Worm (Caenorhabditis elegans): ENCODE measurements around the gene F35B3.7.

The F35B3.7 gene

ce11 chrX:17042946-17043345 is at the start of gene F35B3.7 (continued):
- no peak for TF ChIP-seq tlp-1 (tag; optimal IDR thresholded peaks at IDR 0.05)
- no peak for TF ChIP-seq mef-2 (tag; optimal IDR thresholded peaks at IDR 0.05)
- TF ChIP-seq irx-1 (tag; optimal IDR thresholded peaks at IDR 0.05) = no peak
- no peak for TF ChIP-seq nhr-12 (tag; optimal IDR thresholded peaks at IDR 0.05)
- TF ChIP-seq unc-62 (GFP tag; optimal IDR thresholded peaks at IDR 0.05) = no peak
- TF ChIP-seq snu-23 (GFP tag; optimal IDR thresholded peaks at IDR 0.05) = peak; percentile 45
- TF ChIP-seq lsy-2 (tag; optimal IDR thresholded peaks at IDR 0.05) = peak in 1 of 2 experiments; percentile 46
- TF ChIP-seq rnt-1 (tag; optimal IDR thresholded peaks at IDR 0.05) = peak; percentile 47
- no peak for TF ChIP-seq snpc-4 (tag; optimal IDR thresholded peaks at IDR 0.05)

DNA sequence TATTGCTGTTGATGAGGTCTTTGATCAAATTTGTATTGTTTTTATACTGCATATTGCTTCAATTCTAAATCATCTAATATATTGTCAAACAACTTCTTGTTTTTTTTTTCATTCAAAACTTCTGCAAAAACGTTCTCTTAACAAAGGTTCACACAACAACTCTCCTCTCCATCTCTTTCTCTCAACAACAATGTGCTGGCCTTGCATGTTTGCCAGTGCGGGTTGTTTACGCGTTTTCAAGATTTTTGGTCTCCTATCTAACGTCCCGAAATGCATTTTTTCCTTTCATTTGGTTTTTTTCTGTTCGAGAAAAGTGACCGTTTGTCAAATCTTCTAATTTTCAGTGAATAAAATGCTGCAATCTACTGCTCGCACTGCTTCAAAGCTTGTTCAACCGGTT is 49.5 kb upstream of the F35B3.7 start, which contains the start of gene sod-3:
Gene sod-3 (plus strand): TSS at position 338 of the 400 bp plus-strand sequence.
- TF ChIP-seq ets-5 (GFP tag; IDR thresholded peaks at IDR 0.05) (no peak), unc-30 (tag; optimal IDR thresholded peaks at IDR 0.05) (no peak), egl-13 (tag; optimal IDR thresholded peaks at IDR 0.05) (no peak), nhr-77 (tag; optimal IDR thresholded peaks at IDR 0.05) (no peak), nhr-12 (tag; optimal IDR thresholded peaks at IDR 0.05) (no peak), ztf-4 (tag; optimal IDR thresholded peaks at IDR 0.05) (no peak), unc-86 (tag; optimal IDR thresholded peaks at IDR 0.05) (no peak), C34B4.2 (tag; optimal IDR thresholded peaks at IDR 0.05) (no peak), sptf-1 (tag; optimal IDR thresholded peaks at IDR 0.05) (no peak), pax-3 (tag; optimal IDR thresholded peaks at IDR 0.05) (no peak), ztf-11 (tag; optimal IDR thresholded peaks at IDR 0.05) (no peak)

ce11 chrX:17080635-17081376 is 37.9 kb upstream of the F35B3.7 start, which contains the start of the genes irld-23 and C08A9.10:
Gene irld-23, minus strand, starts transcription at chrX:17080685.
Gene C08A9.10, plus strand, starts transcription at chrX:17081179.
- TF ChIP-seq efl-3 (GFP tag; optimal IDR thresholded peaks at IDR 0.05) = no peak
- no peak for TF ChIP-seq mep-1 (tag; optimal IDR thresholded peaks at IDR 0.05)
- no peak for TF ChIP-seq fkh-10 (GFP tag; optimal IDR thresholded peaks at IDR 0.05)
- TF ChIP-seq tlp-1 (tag; optimal IDR thresholded peaks at IDR 0.05) = no peak
- TF ChIP-seq ztf-11 (tag; optimal IDR thresholded peaks at IDR 0.05) = no peak
- no peak for TF ChIP-seq lin-35 (GFP tag; optimal IDR thresholded peaks at IDR 0.05)
- no peak for TF ChIP-seq egl-27 (tag; optimal IDR thresholded peaks at IDR 0.05)
- no peak for TF ChIP-seq lsy-2 (tag; optimal IDR thresholded peaks at IDR 0.05)
- TF ChIP-seq isw-1 (GFP tag; IDR thresholded peaks at IDR 0.05) = no peak
- TF ChIP-seq nhr-71 (tag; optimal IDR thresholded peaks at IDR 0.05) = no peak
- no peak for TF ChIP-seq F16B12.6 (tag; optimal IDR thresholded peaks at IDR 0.05)
- TF ChIP-seq ztf-4 (tag; optimal IDR thresholded peaks at IDR 0.05) = no peak
- TF ChIP-seq ceh-82 (tag; optimal IDR thresholded peaks at IDR 0.05) = no peak
- no peak for TF ChIP-seq lin-15B (tag; optimal IDR thresholded peaks at IDR 0.05)
- TF ChIP-seq dpl-1 (GFP tag; optimal IDR thresholded peaks at IDR 0.05) = no peak
- TF ChIP-seq hlh-4 (tag; optimal IDR thresholded peaks at IDR 0.05) = no peak
- TF ChIP-seq efl-1 (optimal IDR thresholded peaks at IDR 0.05) = no peak
- no peak for TF ChIP-seq efl-1 (GFP tag; optimal IDR thresholded peaks at IDR 0.05 in 1 of 2)
- TF ChIP-seq lin-13 (GFP tag; optimal IDR thresholded peaks at IDR 0.05) = no peak
- no peak for TF ChIP-seq nhr-12 (tag; optimal IDR thresholded peaks at IDR 0.05)

ce11 chrX:17072088-17072487 is 29.2 kb upstream of the F35B3.7 start, which contains the start of gene C30G4.4:
Gene C30G4.4, minus strand, starts transcription at chrX:17072188.
- TF ChIP-seq vab-15 (tag; optimal IDR thresholded peaks at IDR 0.05) = no peak
- no peak for TF ChIP-seq efl-1 (optimal IDR thresholded peaks at IDR 0.05)
- TF ChIP-seq efl-1 (GFP tag; optimal IDR thresholded peaks at IDR 0.05 in 1 of 2) = peak in 1 of 2 experiments; percentile 13
- TF ChIP-seq lin-13 (GFP tag; optimal IDR thresholded peaks at IDR 0.05) = no peak

Measured in whole organism, L1 larva.